Fruit fly (Drosophila melanogaster) whole organism, prepupa: Measurements from ENCODE around the gene CG3769.

Experiments used
- CG10669 ChIP-seq: fragments of 200-800 bp; sonication (Bioruptor generic); optimal IDR thresholded peaks from 3 replicates; lab custom pipeline; 2018; ENCODE audit warnings: missing biosample characterization, mild to moderate bottlenecking, missing genetic modification characterization, moderate library complexity
- CG16779 ChIP-seq: fragments of 200-800 bp; sonication (Bioruptor generic); optimal IDR thresholded peaks from 3 replicates; lab custom pipeline; 2017; ENCODE audit warnings: missing biosample characterization, mild to moderate bottlenecking, missing genetic modification characterization
- CG6854 ChIP-seq: fragments of 200-800 bp; sonication (Bioruptor generic); optimal IDR thresholded peaks from 2 replicates; lab custom pipeline; 2017; ENCODE audit warnings: missing biosample characterization, mild to moderate bottlenecking, missing genetic modification characterization
- Eip78C ChIP-seq: fragments of 200-800 bp; sonication (Bioruptor generic); peaks from one replicate; lab custom pipeline; 2016; ENCODE audit warnings: missing biosample characterization, missing genetic modification characterization
- Ets96B ChIP-seq: fragments of 200-800 bp; optimal IDR thresholded peaks from 2 replicates; lab custom pipeline; 2019; ENCODE audit warnings: missing biosample characterization, mild to moderate bottlenecking, missing genetic modification characterization, moderate library complexity
- Gug ChIP-seq: fragments of 200-800 bp; sonication (Bioruptor generic); IDR thresholded peaks from 2 replicates; pipeline ENCODE4 v1.3.6; 2022; ENCODE audit warnings: missing biosample characterization, missing genetic modification characterization
- OdsH ChIP-seq: fragments of 200-800 bp; sonication (Bioruptor generic); optimal IDR thresholded peaks from 3 replicates; lab custom pipeline; 2016; ENCODE audit warnings: missing biosample characterization, missing genetic modification characterization
- cyc ChIP-seq: fragments of 200-800 bp; sonication (Bioruptor generic); optimal IDR thresholded peaks from 3 replicates; lab custom pipeline; 2016; ENCODE audit warnings: missing biosample characterization, missing genetic modification characterization
- ss ChIP-seq, 2 experiments: fragments of 200-800 bp; sonication (Bioruptor generic); optimal IDR thresholded peaks; 2 replicates in 1 of 2; 3 replicates in 1 of 2; lab custom pipeline; 2017 to 2018; ENCODE audit warnings: mild to moderate bottlenecking in 2 of 2, missing biosample characterization in 2 of 2, missing genetic modification characterization in 2 of 2, moderate library complexity in 1 of 2

DNA sequence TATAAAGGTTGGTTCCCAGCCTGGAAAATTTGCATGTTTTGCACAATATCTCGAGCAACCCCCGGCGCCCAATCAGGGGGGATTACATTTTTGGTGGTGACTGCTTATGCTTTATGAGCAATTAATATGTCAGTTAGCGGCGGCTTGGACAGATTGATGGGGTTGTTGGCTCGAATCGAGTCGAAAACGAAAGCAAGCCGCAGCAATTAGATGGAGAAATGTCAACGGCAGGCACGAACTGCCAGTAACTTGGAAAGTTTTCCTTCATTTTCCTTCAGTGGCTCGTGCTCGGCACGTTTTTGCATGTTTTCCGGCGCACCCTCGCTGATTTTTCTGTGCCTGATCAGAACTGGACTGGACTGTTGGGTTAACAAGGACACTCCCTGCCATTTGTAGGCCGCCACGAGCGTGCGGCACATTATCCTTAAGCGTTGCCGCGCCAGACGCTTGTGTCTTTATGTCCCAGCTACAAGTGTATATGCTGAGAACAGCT is 7.6 kb downstream of the CG3769 start:
- TF ChIP-seq Ets96B (tag; lab: Kevin White, UChicago) = no peak
- no peak for TF ChIP-seq CG16779 (tag; lab: Kevin White, UChicago)
- TF ChIP-seq OdsH (GFP tag; lab: Kevin White, UChicago) = no peak
- no peak for TF ChIP-seq Gug (GFP tag; lab: Robert Waterston, UW)
- no peak for TF ChIP-seq Eip78C (GFP tag; lab: Kevin White, UChicago)
- no peak for TF ChIP-seq CG10669 (GFP tag; lab: Kevin White, UChicago)
- no peak for TF ChIP-seq cyc (GFP tag; lab: Kevin White, UChicago)
- TF ChIP-seq CG6854 = no peak
- TF ChIP-seq ss (GFP tag; optimal IDR thresholded peaks at IDR 0.05; lab: Kevin White, UChicago) = no peak
